Worm (Caenorhabditis elegans) whole organism, L2 larva: Measurements from ENCODE around the gene H32C10.1.

Experiments used
- elt-1 ChIP-seq: fragments of 150-350 bp; optimal IDR thresholded peaks from 2 replicates; lab custom pipeline; 2014; ENCODE audit warnings: missing biosample characterization, missing genetic modification characterization
- gmeb-1 ChIP-seq: fragments of 150-350 bp; optimal IDR thresholded peaks from 2 replicates; lab custom pipeline; 2014; ENCODE audit warnings: missing biosample characterization, missing genetic modification characterization
- lin-11 ChIP-seq: fragments of 150-350 bp; sonication (generic microtip); optimal IDR thresholded peaks from 2 replicates; lab custom pipeline; 2014; ENCODE audit warnings: missing biosample characterization, missing genetic modification characterization, inconsistent platforms, mixed read lengths
- mdl-1 ChIP-seq, 2 experiments: fragments of 150-350 bp in 1 of 2; sonication (generic microtip) in 1 of 2; optimal IDR thresholded peaks; 2 replicates each; lab custom pipeline; 2017; ENCODE audit warnings: missing biosample characterization in 2 of 2, missing genetic modification characterization in 2 of 2
- nhr-10 ChIP-seq: sonication (generic microtip); optimal IDR thresholded peaks from 2 replicates; lab custom pipeline; 2017; ENCODE audit warnings: missing biosample characterization, missing genetic modification characterization
- nhr-11 ChIP-seq: fragments of 150-350 bp; optimal IDR thresholded peaks from 2 replicates; lab custom pipeline; 2014; ENCODE audit warnings: missing biosample characterization, missing genetic modification characterization
- sem-4 ChIP-seq: fragments of 150-350 bp; optimal IDR thresholded peaks from 2 replicates; lab custom pipeline; 2014; ENCODE audit warnings: missing biosample characterization, missing genetic modification reagents, missing genetic modification characterization
- unc-39 ChIP-seq: fragments of 150-350 bp; optimal IDR thresholded peaks from 2 replicates; lab custom pipeline; 2014; ENCODE audit warnings: missing biosample characterization, missing genetic modification characterization
- unc-62 ChIP-seq: fragments of 150-350 bp; optimal IDR thresholded peaks from 2 replicates; lab custom pipeline; 2014; ENCODE audit warnings: missing biosample characterization, missing genetic modification reagents, missing genetic modification characterization
- zag-1 ChIP-seq: fragments of 150-350 bp; optimal IDR thresholded peaks from 2 replicates; lab custom pipeline; 2014; ENCODE audit warnings: missing biosample characterization, missing genetic modification characterization

DNA sequence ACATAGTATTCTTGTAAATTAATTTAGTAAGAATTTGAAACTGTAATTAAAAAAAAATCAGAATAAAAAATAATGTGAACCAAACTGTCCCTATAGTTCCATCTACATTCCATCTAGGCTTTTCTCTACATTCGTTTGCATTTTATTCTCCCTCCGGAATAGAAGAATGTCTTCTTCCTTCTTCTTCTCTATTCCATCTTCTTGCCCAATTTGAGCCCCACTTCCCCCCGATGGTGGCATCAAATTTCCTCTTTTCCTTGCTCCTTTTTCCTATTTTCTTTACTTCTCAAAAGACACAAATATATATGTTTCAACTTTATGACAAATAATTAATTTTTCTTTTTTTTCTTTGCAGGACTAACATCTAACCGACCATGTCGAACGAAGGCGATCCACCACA lies 41.1 kb downstream of the H32C10.1 start, which contains the start of gene unc-44:
- TF ChIP-seq unc-62 (GFP tag; lab: Kevin White, UChicago): no peak
- no peak for TF ChIP-seq gmeb-1 (tag; lab: Kevin White, UChicago)
- TF ChIP-seq nhr-10 (tag; lab: Kevin White, UChicago): no peak
- no peak for TF ChIP-seq elt-1 (tag; lab: Kevin White, UChicago)
- TF ChIP-seq mdl-1 (tag; optimal IDR thresholded peaks at IDR 0.05; lab: Kevin White, UChicago): no peak
- TF ChIP-seq zag-1 (tag; lab: Kevin White, UChicago): no peak
- no peak for TF ChIP-seq sem-4
- TF ChIP-seq lin-11 (tag; lab: Kevin White, UChicago): no peak
- TF ChIP-seq unc-39 (tag; lab: Kevin White, UChicago): no peak
- no peak for TF ChIP-seq nhr-11 (tag; lab: Kevin White, UChicago)
